Fruit fly (Drosophila melanogaster) whole organism, embryonic: Measurements from ENCODE around the gene Unc50.

Source experiments
- ATbp ChIP-seq: fragments of 200-800 bp; sonication (Bioruptor generic); optimal IDR thresholded peaks from 2 replicates; lab custom pipeline; 2017; ENCODE audit warnings: missing biosample characterization, mild to moderate bottlenecking, missing genetic modification characterization, missing genetic modification reagents
- BtbVII ChIP-seq: fragments of 200-800 bp; sonication (Bioruptor generic); optimal IDR thresholded peaks from 3 replicates; lab custom pipeline; 2017; ENCODE audit warnings: missing biosample characterization, mild to moderate bottlenecking, missing genetic modification characterization
- CG10321 ChIP-seq: fragments of 200-800 bp; sonication (Bioruptor generic); IDR thresholded peaks from 2 replicates; pipeline ENCODE4 v1.3.6; 2022; ENCODE audit warnings: missing biosample characterization, missing genetic modification characterization
- CG10979 ChIP-seq: fragments of 200-800 bp; sonication (Bioruptor generic); optimal IDR thresholded peaks from 2 replicates; lab custom pipeline; 2018; ENCODE audit warnings: missing biosample characterization, mild to moderate bottlenecking, missing genetic modification characterization, moderate library complexity
- CG11398 ChIP-seq: fragments of 200-800 bp; sonication (Bioruptor generic); optimal IDR thresholded peaks from 2 replicates; lab custom pipeline; 2016; ENCODE audit warnings: missing biosample characterization, missing genetic modification characterization
- CG11560 ChIP-seq: fragments of 200-800 bp; sonication (Bioruptor generic); IDR thresholded peaks from 3 replicates; pipeline ENCODE4 v1.3.6; 2022; ENCODE audit warnings: missing biosample characterization, missing genetic modification characterization
- CG11696 ChIP-seq: fragments of 200-800 bp; sonication (Bioruptor generic); IDR thresholded peaks from 2 replicates; pipeline ENCODE4 v1.3.6; 2022; ENCODE audit warnings: missing biosample characterization, missing genetic modification characterization
- CG1233 ChIP-seq: fragments of 200-800 bp; sonication (Bioruptor generic); optimal IDR thresholded peaks from 4 replicates; lab custom pipeline; 2018; ENCODE audit warnings: missing biosample characterization, mild to moderate bottlenecking, missing genetic modification characterization
- CG12391 ChIP-seq: fragments of 200-800 bp; sonication (Bioruptor generic); optimal IDR thresholded peaks from 3 replicates; lab custom pipeline; 2018; ENCODE audit warnings: missing biosample characterization, mild to moderate bottlenecking, missing genetic modification characterization, moderate library complexity
- CG12659 ChIP-seq: fragments of 200-800 bp; sonication (Bioruptor generic); optimal IDR thresholded peaks from 3 replicates; lab custom pipeline; 2017; ENCODE audit warnings: mild to moderate bottlenecking, missing biosample characterization, missing genetic modification reagents, missing genetic modification characterization
- CG12744 ChIP-seq: fragments of 200-800 bp; sonication (Bioruptor generic); optimal IDR thresholded peaks from 2 replicates; lab custom pipeline; 2016; ENCODE audit warnings: missing biosample characterization, missing genetic modification characterization
- CG13624 ChIP-seq: fragments of 200-800 bp; sonication (Bioruptor generic); optimal IDR thresholded peaks from 2 replicates; lab custom pipeline; 2016; ENCODE audit warnings: missing biosample characterization, missing genetic modification characterization
- CG15601 ChIP-seq: fragments of 200-800 bp; sonication (Bioruptor generic); optimal IDR thresholded peaks from 3 replicates; lab custom pipeline; 2019; ENCODE audit warnings: missing biosample characterization, mild to moderate bottlenecking, missing genetic modification characterization, moderate library complexity
- CG1603 ChIP-seq: fragments of 200-800 bp; sonication (Bioruptor generic); optimal IDR thresholded peaks from 2 replicates; lab custom pipeline; 2019; ENCODE audit warnings: missing biosample characterization, mild to moderate bottlenecking, missing genetic modification characterization, moderate library complexity
- CG17568 ChIP-seq: fragments of 200-800 bp; sonication (Bioruptor generic); optimal IDR thresholded peaks from 2 replicates; lab custom pipeline; 2018; ENCODE audit warnings: missing biosample characterization, mild to moderate bottlenecking, missing genetic modification characterization, moderate library complexity
- CG18619 ChIP-seq: fragments of 200-800 bp; sonication (Bioruptor generic); optimal IDR thresholded peaks from 3 replicates; lab custom pipeline; 2017; ENCODE audit warnings: missing biosample characterization, mild to moderate bottlenecking, missing genetic modification characterization
- CG2120 ChIP-seq: fragments of 200-800 bp; sonication (Bioruptor generic); optimal IDR thresholded peaks from 3 replicates; lab custom pipeline; 2016; ENCODE audit warnings: missing biosample characterization, missing genetic modification characterization
- CG4282 ChIP-seq: fragments of 200-800 bp; sonication (Bioruptor generic); optimal IDR thresholded peaks from 2 replicates; lab custom pipeline; 2016; ENCODE audit warnings: missing biosample characterization, missing genetic modification characterization
- CG4854 ChIP-seq: fragments of 200-800 bp; sonication (Bioruptor generic); optimal IDR thresholded peaks from 2 replicates; lab custom pipeline; 2016; ENCODE audit warnings: missing biosample characterization, missing genetic modification characterization, inconsistent platforms
- CG5180 ChIP-seq: fragments of 200-800 bp; sonication (Bioruptor generic); optimal IDR thresholded peaks from 3 replicates; lab custom pipeline; 2017; ENCODE audit warnings: missing biosample characterization, missing genetic modification characterization, mild to moderate bottlenecking, moderate library complexity, missing genetic modification reagents
- CG5953 ChIP-seq: fragments of 200-800 bp; sonication (Bioruptor generic); IDR thresholded peaks from 2 replicates; pipeline ENCODE4 v1.3.6; 2022; ENCODE audit warnings: missing biosample characterization, missing genetic modification characterization
- CG6654 ChIP-seq: fragments of 200-800 bp; sonication (Bioruptor generic); optimal IDR thresholded peaks from 2 replicates; lab custom pipeline; 2017; ENCODE audit warnings: missing biosample characterization, mild to moderate bottlenecking, missing genetic modification characterization
- CG7271 ChIP-seq: fragments of 200-800 bp; sonication (Bioruptor generic); optimal IDR thresholded peaks from 2 replicates; lab custom pipeline; 2018; ENCODE audit warnings: missing biosample characterization, mild to moderate bottlenecking, missing genetic modification characterization, moderate library complexity
- CG7928 ChIP-seq: fragments of 200-800 bp; sonication (Bioruptor generic); optimal IDR thresholded peaks from 2 replicates; lab custom pipeline; 2017; ENCODE audit warnings: missing biosample characterization, mild to moderate bottlenecking, missing genetic modification characterization
- CG9727 ChIP-seq: fragments of 200-800 bp; sonication (Bioruptor generic); optimal IDR thresholded peaks from 3 replicates; lab custom pipeline; 2017; ENCODE audit warnings: missing biosample characterization, mild to moderate bottlenecking, missing genetic modification characterization
- Fer2 ChIP-seq: fragments of 200-800 bp; sonication (Bioruptor generic); optimal IDR thresholded peaks from 2 replicates; lab custom pipeline; 2018; ENCODE audit warnings: missing biosample characterization, mild to moderate bottlenecking, missing genetic modification characterization, moderate library complexity
- HLH54F ChIP-seq: fragments of 200-800 bp; sonication (Bioruptor generic); optimal IDR thresholded peaks from 3 replicates; lab custom pipeline; 2016; ENCODE audit warnings: missing biosample characterization, missing genetic modification characterization
- Kr ChIP-seq: fragments of 200-800 bp; sonication (Bioruptor generic); optimal IDR thresholded peaks from 2 replicates; lab custom pipeline; 2017; ENCODE audit warnings: missing biosample characterization, mild to moderate bottlenecking, missing genetic modification characterization
- Lhr ChIP-seq: fragments of 200-800 bp; sonication (Bioruptor generic); optimal IDR thresholded peaks from 3 replicates; lab custom pipeline; 2017; ENCODE audit warnings: mild to moderate bottlenecking, missing biosample characterization, missing genetic modification reagents, missing genetic modification characterization
- Opbp ChIP-seq: fragments of 200-800 bp; sonication (Bioruptor generic); IDR thresholded peaks from 3 replicates; pipeline ENCODE4 v1.3.6; 2022; ENCODE audit warnings: missing biosample characterization, missing genetic modification characterization; ENCODE audit not compliant: partially characterized antibody
- Pdp1 ChIP-seq, 2 experiments: fragments of 200-800 bp; sonication (Bioruptor generic); optimal IDR thresholded peaks; 3 replicates each; lab custom pipeline; 2016; ENCODE audit warnings: missing biosample characterization in 2 of 2, missing genetic modification characterization in 2 of 2, mild to moderate bottlenecking in 1 of 2, moderate library complexity in 1 of 2
- Ravus ChIP-seq: fragments of 200-800 bp; sonication (Bioruptor generic); IDR thresholded peaks from 2 replicates; pipeline ENCODE4 v1.3.6; 2022; ENCODE audit warnings: missing biosample characterization, missing genetic modification characterization
- Spps ChIP-seq: fragments of 200-800 bp; sonication (Bioruptor generic); optimal IDR thresholded peaks from 2 replicates; lab custom pipeline; 2018; ENCODE audit warnings: missing biosample characterization, mild to moderate bottlenecking, missing genetic modification characterization
- Xrp1 ChIP-seq: fragments of 200-800 bp; sonication (Bioruptor generic); IDR thresholded peaks from 2 replicates; pipeline ENCODE4 v1.3.6; 2022; ENCODE audit warnings: missing biosample characterization, missing genetic modification characterization
- bsh ChIP-seq, 2 experiments: fragments of 200-800 bp; sonication (Bioruptor generic); optimal IDR thresholded peaks; 2 replicates each; lab custom pipeline; 2017 to 2018; ENCODE audit warnings: mild to moderate bottlenecking in 2 of 2, missing biosample characterization in 2 of 2, missing genetic modification characterization in 2 of 2, moderate library complexity in 1 of 2
- chn ChIP-seq: fragments of 200-800 bp; sonication (Bioruptor generic); optimal IDR thresholded peaks from 2 replicates; lab custom pipeline; 2016; ENCODE audit warnings: missing biosample characterization, missing genetic modification characterization
- dimm ChIP-seq: fragments of 200-800 bp; sonication (Bioruptor generic); IDR thresholded peaks from 2 replicates; pipeline ENCODE4 v1.3.6; 2022; ENCODE audit warnings: missing biosample characterization, missing genetic modification characterization
- eve ChIP-seq, 2 experiments: fragments of >200 bp; optimal IDR thresholded peaks; 2 replicates each; lab custom pipeline; 2017; ENCODE audit warnings: missing biosample characterization in 2 of 2, missing genetic modification characterization in 2 of 2
- fd3F ChIP-seq: fragments of 200-800 bp; sonication (Bioruptor generic); optimal IDR thresholded peaks from 2 replicates; lab custom pipeline; 2018; ENCODE audit warnings: missing biosample characterization, mild to moderate bottlenecking, missing genetic modification characterization, moderate library complexity
- kah ChIP-seq: fragments of 200-800 bp; sonication (Bioruptor generic); optimal IDR thresholded peaks from 2 replicates; lab custom pipeline; 2018; ENCODE audit warnings: missing biosample characterization, mild to moderate bottlenecking, missing genetic modification characterization
- lov ChIP-seq, 2 experiments: fragments of 200-800 bp in 1 of 2; fragments of >200 bp in 1 of 2; sonication (Bioruptor generic) in 1 of 2; IDR thresholded peaks in 1 of 2; optimal IDR thresholded peaks in 1 of 2; 2 replicates in 1 of 2; 3 replicates in 1 of 2; pipeline versions ENCODE4 v1.3.6 to Lab custom; 2017 to 2022; ENCODE audit warnings: missing biosample characterization in 1 of 2, missing genetic modification characterization in 1 of 2
- maf-S ChIP-seq: fragments of 200-800 bp; sonication (Bioruptor generic); optimal IDR thresholded peaks from 2 replicates; lab custom pipeline; 2016; ENCODE audit warnings: missing biosample characterization, missing genetic modification characterization
- pnt ChIP-seq: fragments of 200-800 bp; sonication (Bioruptor generic); optimal IDR thresholded peaks from 3 replicates; lab custom pipeline; 2016; ENCODE audit warnings: missing biosample characterization, missing genetic modification characterization
- pzg ChIP-seq: fragments of 200-800 bp; sonication (Bioruptor generic); optimal IDR thresholded peaks from 3 replicates; lab custom pipeline; 2018; ENCODE audit warnings: missing biosample characterization, mild to moderate bottlenecking, missing genetic modification characterization, moderate library complexity
- schlank ChIP-seq: fragments of 200-800 bp; sonication (Bioruptor generic); optimal IDR thresholded peaks from 2 replicates; lab custom pipeline; 2018; ENCODE audit warnings: missing biosample characterization, mild to moderate bottlenecking, missing genetic modification characterization
- sr ChIP-seq: fragments of 200-800 bp; sonication (Bioruptor generic); IDR thresholded peaks from 3 replicates; pipeline ENCODE4 v1.3.6; 2022; ENCODE audit warnings: missing biosample characterization, missing genetic modification characterization
- tio ChIP-seq: fragments of 200-800 bp; sonication (Bioruptor generic); optimal IDR thresholded peaks from 2 replicates; lab custom pipeline; 2017; ENCODE audit warnings: missing biosample characterization, missing genetic modification characterization, inconsistent platforms
- unpg ChIP-seq: fragments of 200-800 bp; sonication (Bioruptor generic); optimal IDR thresholded peaks from 3 replicates; lab custom pipeline; 2018; ENCODE audit warnings: missing biosample characterization, mild to moderate bottlenecking, missing genetic modification characterization, moderate library complexity

The Unc50 gene

dm6 chr3R:8659200-8659897, 17.1 kb downstream of the Unc50 start (continued):
- peak; percentile 53 for TF ChIP-seq CG1233
- TF ChIP-seq CG12391 (tag; lab: Kevin White, UChicago), result peak; percentile 60
- no peak for TF ChIP-seq CG7271 (tag; lab: Kevin White, UChicago)
- TF ChIP-seq Kr (GFP tag; lab: Kevin White, UChicago), result no peak
- no peak for TF ChIP-seq CG7928 (GFP tag; lab: Kevin White, UChicago)
- TF ChIP-seq CG13624 (GFP tag; lab: Kevin White, UChicago), result peak; percentile 59
- TF ChIP-seq CG12659 (GFP tag; lab: Kevin White, UChicago), result peak; percentile 78
- no peak for TF ChIP-seq CG12744
- TF ChIP-seq CG11560, result no peak
- peak; percentile 28 for TF ChIP-seq chn (GFP tag; lab: Kevin White, UChicago)
- no peak for TF ChIP-seq Fer2 (tag; lab: Kevin White, UChicago)
- no peak for TF ChIP-seq CG11696
- peak; percentile 53 for TF ChIP-seq CG10979 (tag; lab: Kevin White, UChicago)
- peak; percentile 74 for TF ChIP-seq CG2120
- TF ChIP-seq CG5953 (GFP tag; lab: Robert Waterston, UW), result peak; percentile 42; the same call in 1 of the 2 replicates
- TF ChIP-seq CG4282 (GFP tag; lab: Kevin White, UChicago), result peak; percentile 37
- TF ChIP-seq Pdp1 (GFP tag; optimal IDR thresholded peaks at IDR 0.05; lab: Kevin White, UChicago), result peak; percentile 64 to 93
- TF ChIP-seq CG1603 (tag; lab: Kevin White, UChicago), result peak; percentile 45
- TF ChIP-seq CG10321, result peak; percentile 85
- TF ChIP-seq tio (GFP tag; lab: Kevin White, UChicago), result no peak
- TF ChIP-seq Spps (tag; lab: Kevin White, UChicago), result no peak
- TF ChIP-seq Opbp, result 0 out of 3 replicates have a peak, but pooled peaks have one; percentile 27
- TF ChIP-seq kah (GFP tag; lab: Kevin White, UChicago), result peak; percentile 41
- TF ChIP-seq schlank (tag; lab: Kevin White, UChicago), result peak; percentile 29
- no peak for TF ChIP-seq sr
- TF ChIP-seq CG17568 (GFP tag; lab: Kevin White, UChicago), result no peak
- peak; percentile 60 for TF ChIP-seq fd3F (GFP tag; lab: Kevin White, UChicago)
- peak; percentile 42 for TF ChIP-seq Xrp1
- TF ChIP-seq Ravus (GFP tag; lab: Robert Waterston, UW), result no peak
- TF ChIP-seq ATbp (GFP tag; lab: Kevin White, UChicago), result peak; percentile 47
- TF ChIP-seq CG18619 (GFP tag; lab: Kevin White, UChicago), result peak; percentile 50
- TF ChIP-seq maf-S (GFP tag; lab: Kevin White, UChicago), result peak; percentile 32
- peak; percentile 58 for TF ChIP-seq unpg
- no peak for TF ChIP-seq BtbVII
- TF ChIP-seq eve (GFP tag; optimal IDR thresholded peaks at IDR 0.05; lab: Kevin White, UChicago), result no peak
- TF ChIP-seq CG11398 (GFP tag; lab: Kevin White, UChicago), result peak; percentile 18
- TF ChIP-seq CG9727 (GFP tag; lab: Kevin White, UChicago), result peak; percentile 59
- TF ChIP-seq HLH54F (GFP tag; lab: Kevin White, UChicago), result peak; percentile 53
- TF ChIP-seq lov (optimal IDR thresholded peaks at IDR 0.05; lab: Kevin White, UChicago), result no peak
- TF ChIP-seq lov (GFP tag; IDR thresholded peaks at IDR 0.05; lab: Robert Waterston, UW), result peak; percentile 54; the same call in 1 of the 3 replicates
- no peak for TF ChIP-seq Lhr (GFP tag; lab: Kevin White, UChicago)
- peak; percentile 21 for TF ChIP-seq pzg (GFP tag; lab: Kevin White, UChicago)
- no peak for TF ChIP-seq dimm (GFP tag; lab: Robert Waterston, UW)
- TF ChIP-seq CG5180 (GFP tag; lab: Kevin White, UChicago), result peak; percentile 70
- no peak for TF ChIP-seq CG6654
- peak in 1 of 2 experiments; percentile 61 for TF ChIP-seq bsh (GFP tag; optimal IDR thresholded peaks at IDR 0.05; lab: Kevin White, UChicago)
- TF ChIP-seq CG15601, result peak; percentile 59
- TF ChIP-seq CG4854, result no peak
- peak; percentile 23 for TF ChIP-seq pnt
